Worm (Caenorhabditis elegans) whole organism, young adult: ENCODE results near the gene C01C4.2.

Source experiments
- B0035.1 ChIP-seq: sonication (generic microtip); optimal IDR thresholded peaks from 2 replicates; lab custom pipeline; 2016; ENCODE audit warnings: missing genetic modification characterization, mild to moderate bottlenecking, missing compliant biosample characterization, missing genotype, missing genetic modification reagents
- madf-8 ChIP-seq: fragments of 200-800 bp; sonication (Bioruptor generic); conservative IDR thresholded peaks from 2 replicates; pipeline ENCODE4 v1.3.6; 2022; ENCODE audit warnings: missing genetic modification reagents, missing genetic modification characterization, missing compliant biosample characterization

ce11 chrX:3725437-3725836 lies 10.5 kb downstream of the C01C4.2 start:
- no peak for TF ChIP-seq B0035.1 (tag; lab: Kevin White, UChicago)
- TF ChIP-seq madf-8 (GFP tag; lab: Robert Waterston, UW) = no peak
